Worm (Caenorhabditis elegans) whole organism, midembryonic: ENCODE measurements around the gene his-6.
A peak's percentile ranks its signal among the peaks of the same experiment; 100 is the strongest.
"Not testable (repeated sequence)": the region's sequence is repeated elsewhere in the genome, so short reads cannot be mapped to it uniquely, and the experiment has no call there.

Experiments
- T22C8.4 ChIP-seq: fragments of 200-800 bp; sonication (Bioruptor generic); IDR thresholded peaks from 2 replicates; pipeline ENCODE4 v1.3.6; 2022; ENCODE audit warnings: missing genetic modification characterization, missing compliant biosample characterization
- cog-1 ChIP-seq: sonication (generic microtip); optimal IDR thresholded peaks from 2 replicates; lab custom pipeline; 2016; ENCODE audit warnings: missing genetic modification characterization, missing compliant biosample characterization
- flt-1 ChIP-seq: fragments of 200-800 bp; sonication (Bioruptor generic); IDR thresholded peaks from 2 replicates; pipeline ENCODE4 v1.3.6; 2022; ENCODE audit warnings: missing genetic modification characterization, missing compliant biosample characterization
- klf-2 ChIP-seq: fragments of 200-800 bp; sonication (Bioruptor generic); conservative IDR thresholded peaks from 2 replicates; pipeline ENCODE4 v1.3.6; 2022; ENCODE audit warnings: missing genetic modification reagents, missing genetic modification characterization, missing compliant biosample characterization
- med-1 ChIP-seq: sonication (generic microtip); optimal IDR thresholded peaks from 2 replicates; lab custom pipeline; 2017; ENCODE audit warnings: missing genetic modification characterization, mild to moderate bottlenecking, missing compliant biosample characterization, antibody characterized with exemption, missing genetic modification reagents; ENCODE audit not compliant: insufficient read depth
- ref-1 ChIP-seq: fragments of 200-800 bp; sonication (Bioruptor generic); conservative IDR thresholded peaks from 2 replicates; pipeline ENCODE4 v1.3.6; 2022; ENCODE audit warnings: missing genetic modification reagents, missing genetic modification characterization, missing compliant biosample characterization
- tab-1 ChIP-seq: fragments of 200-800 bp; sonication (Bioruptor generic); IDR thresholded peaks from 2 replicates; pipeline ENCODE4 v1.3.6; 2022; ENCODE audit warnings: missing genetic modification characterization, missing compliant biosample characterization
- ztf-23 ChIP-seq: fragments of 200-800 bp; sonication (Bioruptor generic); IDR thresholded peaks from 2 replicates; pipeline ENCODE4 v1.3.6; 2022; ENCODE audit warnings: missing genetic modification reagents, missing genetic modification characterization, missing compliant biosample characterization
- ztf-29 ChIP-seq: fragments of 200-800 bp; sonication (Bioruptor generic); IDR thresholded peaks from 2 replicates; pipeline ENCODE4 v1.3.6; 2022; ENCODE audit warnings: missing genetic modification reagents, missing genetic modification characterization, missing compliant biosample characterization

his-6 gene

DNA sequence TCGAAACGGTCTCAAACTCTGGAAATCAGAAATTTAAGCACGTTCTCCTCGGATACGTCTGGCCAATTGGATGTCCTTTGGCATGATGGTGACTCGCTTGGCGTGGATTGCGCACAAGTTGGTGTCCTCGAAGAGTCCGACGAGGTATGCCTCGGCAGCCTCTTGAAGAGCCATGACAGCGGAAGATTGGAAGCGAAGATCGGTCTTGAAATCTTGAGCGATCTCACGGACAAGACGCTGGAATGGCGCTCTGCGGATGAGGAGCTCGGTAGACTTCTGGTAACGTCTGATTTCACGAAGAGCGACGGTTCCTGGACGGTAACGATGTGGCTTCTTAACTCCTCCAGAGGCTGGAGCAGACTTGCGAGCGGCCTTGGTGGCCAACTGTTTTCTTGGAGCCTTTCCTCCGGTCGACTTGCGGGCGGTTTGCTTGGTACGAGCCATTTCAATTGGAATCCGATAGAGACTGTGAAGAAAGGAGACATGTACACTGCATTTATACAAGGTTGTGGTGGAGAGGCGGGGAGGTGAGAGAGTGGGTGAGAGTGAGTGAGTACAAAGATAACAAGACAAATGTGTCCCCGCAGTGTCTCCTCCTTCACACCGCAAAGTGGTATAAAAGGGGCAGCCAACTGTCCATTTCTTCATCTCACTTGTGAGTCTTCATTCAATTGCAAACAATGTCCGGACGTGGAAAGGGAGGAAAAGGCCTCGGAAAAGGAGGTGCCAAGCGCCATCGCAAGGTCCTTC lies at the start of gene his-6, which contains the start of gene his-5:
TSS of gene his-6 (minus strand) at position 444 of the 750 bp plus-strand sequence.
TSS of gene his-5 (plus strand) at position 681 of the 750 bp plus-strand sequence.
- TF ChIP-seq cog-1 (peak; percentile 2), ztf-29 (GFP tag; lab: Robert Waterston, UW) (peak; percentile 31; the same call in 1 of the 2 replicates), klf-2 (GFP tag; lab: Robert Waterston, UW) (0 out of 2 replicates have a peak, but pooled peaks have one; percentile 29), ztf-23 (GFP tag; lab: Robert Waterston, UW) (peak; percentile 73; the same call in 1 of the 2 replicates), flt-1 (GFP tag; lab: Robert Waterston, UW) (peak; percentile 72)

DNA sequence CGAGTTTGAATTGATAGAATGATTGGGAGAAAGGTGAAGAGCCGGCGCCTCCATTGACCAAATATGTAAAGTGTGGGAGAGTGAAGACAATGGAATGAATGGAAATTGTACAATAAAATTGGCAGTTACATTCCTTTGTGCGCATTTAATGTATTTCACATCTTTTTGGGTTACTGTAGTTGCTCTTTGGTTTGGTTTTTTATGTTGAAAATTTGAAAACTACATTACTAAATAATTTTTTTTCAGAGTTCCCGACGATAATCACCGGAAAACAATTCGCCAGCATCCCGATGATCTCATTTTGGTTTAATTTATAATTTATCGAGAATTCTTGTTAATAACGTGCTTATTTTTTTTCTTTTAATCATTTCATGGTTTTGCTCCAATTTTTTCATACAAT lies 46.2 kb upstream of the his-6 start, which contains the start of gene C10B5.1:
TSS of gene C10B5.1 (plus strand) at position 301 of the 400 bp plus-strand sequence.
- TF ChIP-seq ref-1 (GFP tag; lab: Robert Waterston, UW) (no peak), T22C8.4 (GFP tag; lab: Robert Waterston, UW) (no peak), cog-1 (no peak), ztf-23 (GFP tag; lab: Robert Waterston, UW) (no peak), ztf-29 (GFP tag; lab: Robert Waterston, UW) (no peak), klf-2 (GFP tag; lab: Robert Waterston, UW) (no peak), med-1 (no peak), tab-1 (GFP tag; lab: Robert Waterston, UW) (no peak), flt-1 (GFP tag; lab: Robert Waterston, UW) (no peak)

DNA sequence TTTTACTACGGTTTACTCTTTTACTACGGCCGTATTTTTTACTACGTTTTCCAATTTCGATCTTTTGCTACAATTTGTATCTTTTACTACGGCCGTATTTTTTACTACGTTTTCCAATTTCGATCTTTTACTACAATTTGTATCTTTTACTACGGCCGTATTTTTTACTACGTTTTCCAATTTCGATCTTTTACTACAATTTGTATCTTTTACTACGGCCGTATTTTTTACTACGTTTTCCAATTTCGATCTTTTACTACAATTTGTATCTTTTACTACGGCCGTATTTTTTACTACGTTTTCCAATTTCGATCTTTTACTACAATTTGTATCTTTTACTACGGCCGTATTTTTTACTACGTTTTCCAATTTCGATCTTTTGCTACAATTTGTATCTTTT lies 40.0 kb upstream of the his-6 start, which contains the start of gene F25G6.1:
TSS of gene F25G6.1 (plus strand) at position 301 of the 400 bp plus-strand sequence.
- TF ChIP-seq ztf-23, flt-1, ztf-29 (GFP tag; lab: Robert Waterston, UW): not testable (repeated sequence)

DNA sequence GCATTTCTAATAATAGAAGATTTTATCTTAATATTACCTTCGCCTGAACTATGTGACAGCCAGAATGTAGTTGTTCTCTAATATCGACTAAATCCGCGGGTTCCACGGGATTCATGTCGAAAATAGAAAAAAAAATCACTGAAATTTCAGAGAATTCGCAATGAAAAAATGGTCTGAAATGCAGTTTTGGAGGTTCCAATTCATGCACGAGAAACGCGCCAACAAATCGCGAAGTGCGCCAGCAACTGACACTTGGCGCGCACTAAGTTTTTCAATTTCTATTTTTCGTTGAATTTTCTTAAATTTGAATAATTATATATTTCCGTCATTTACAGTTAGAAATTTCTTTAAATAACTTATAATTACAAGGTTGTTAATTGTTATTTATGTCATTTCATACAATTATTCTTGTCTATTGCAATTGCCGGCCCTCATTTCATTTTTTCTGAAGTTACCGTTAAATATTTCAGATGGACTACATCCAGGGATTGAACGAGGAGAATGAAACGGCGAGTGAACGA lies 35.1 kb upstream of the his-6 start, which contains the start of the genes F25G6.9 and symk-1:
TSS of gene F25G6.9 (minus strand) at position 160 of the 521 bp plus-strand sequence.
TSS of gene symk-1 (plus strand) at position 471 of the 521 bp plus-strand sequence.
- TF ChIP-seq ref-1 (GFP tag; lab: Robert Waterston, UW) (no peak), klf-2 (GFP tag; lab: Robert Waterston, UW) (no peak), T22C8.4 (GFP tag; lab: Robert Waterston, UW) (no peak), med-1 (no peak), ztf-23 (GFP tag; lab: Robert Waterston, UW) (no peak), cog-1 (no peak), tab-1 (GFP tag; lab: Robert Waterston, UW) (no peak), flt-1 (GFP tag; lab: Robert Waterston, UW) (no peak), ztf-29 (GFP tag; lab: Robert Waterston, UW) (no peak)

DNA sequence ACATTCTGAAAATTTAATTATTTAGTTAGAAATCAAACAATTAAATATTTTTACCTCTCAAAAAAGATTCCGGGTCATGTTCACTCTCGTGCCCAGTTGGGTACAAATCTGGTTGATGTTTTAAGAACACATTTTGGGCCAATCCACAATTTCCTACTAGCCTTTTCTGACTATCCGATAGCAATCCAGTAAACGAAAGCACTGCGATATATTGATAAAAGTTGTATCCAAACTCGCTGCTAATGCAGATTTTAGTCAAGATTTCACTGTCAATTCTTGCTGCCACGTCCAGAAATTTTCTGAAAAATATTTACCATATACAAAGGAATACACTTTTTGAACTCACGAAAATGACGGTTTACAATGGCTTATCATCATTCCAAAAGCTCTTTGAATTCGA lies 34.4 kb upstream of the his-6 start:
- no peak for TF ChIP-seq ztf-29 (GFP tag; lab: Robert Waterston, UW)
- no peak for TF ChIP-seq klf-2 (GFP tag; lab: Robert Waterston, UW)

DNA sequence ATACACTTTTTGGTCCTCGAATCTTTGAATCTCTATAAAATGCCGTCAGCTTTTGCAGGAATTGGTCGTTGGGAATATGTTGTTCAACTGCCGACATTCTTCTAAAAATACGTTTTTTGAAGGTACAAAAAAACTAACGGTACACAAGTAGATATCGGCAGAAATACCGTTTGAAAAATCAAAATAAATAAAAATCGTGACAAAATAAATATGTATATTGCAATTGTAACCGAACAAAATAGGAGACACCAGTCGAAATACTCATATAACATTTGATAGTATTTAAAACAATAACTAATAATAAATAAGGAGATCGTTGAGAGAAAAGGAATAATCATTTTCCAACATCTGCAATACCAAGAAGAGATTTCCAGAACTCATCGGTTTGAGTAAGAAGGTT lies 30.3 kb upstream of the his-6 start, which contains the start of gene F25G6.8:
TSS of gene F25G6.8 (minus strand) at position 101 of the 400 bp plus-strand sequence.
- no peak for TF ChIP-seq flt-1 (GFP tag; lab: Robert Waterston, UW)
- TF ChIP-seq ref-1 (GFP tag; lab: Robert Waterston, UW): no peak
- TF ChIP-seq T22C8.4 (GFP tag; lab: Robert Waterston, UW): no peak
- TF ChIP-seq cog-1: no peak
- no peak for TF ChIP-seq klf-2 (GFP tag; lab: Robert Waterston, UW)
- TF ChIP-seq med-1: no peak
- TF ChIP-seq ztf-23 (GFP tag; lab: Robert Waterston, UW): no peak
- no peak for TF ChIP-seq tab-1 (GFP tag; lab: Robert Waterston, UW)

DNA sequence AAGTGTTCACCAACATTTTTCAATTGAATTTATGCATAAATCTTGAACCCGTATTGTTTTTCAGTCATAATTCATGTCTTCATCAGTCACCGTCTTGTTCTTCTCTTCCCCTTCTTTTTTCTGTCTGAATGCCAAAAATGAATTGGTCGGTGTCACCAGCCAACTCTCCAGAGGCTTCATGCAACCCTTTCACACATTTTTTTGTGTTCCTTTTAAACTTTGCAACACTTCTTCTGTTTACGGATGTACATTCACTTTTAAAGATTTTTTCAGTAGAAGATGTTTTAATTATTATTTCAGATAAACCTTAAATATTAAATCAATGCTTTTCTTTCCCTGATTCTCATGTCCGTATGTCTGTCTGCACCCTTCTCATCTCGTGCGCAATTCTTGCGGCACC lies 26.1 kb upstream of the his-6 start, which contains the start of gene acr-16:
TSS of gene acr-16 (plus strand) at position 301 of the 400 bp plus-strand sequence.
- no peak for TF ChIP-seq T22C8.4 (GFP tag; lab: Robert Waterston, UW)
- TF ChIP-seq ztf-23 (GFP tag; lab: Robert Waterston, UW): no peak
- no peak for TF ChIP-seq ztf-29 (GFP tag; lab: Robert Waterston, UW)
- TF ChIP-seq flt-1 (GFP tag; lab: Robert Waterston, UW): no peak
- TF ChIP-seq ref-1 (GFP tag; lab: Robert Waterston, UW): no peak
- no peak for TF ChIP-seq klf-2 (GFP tag; lab: Robert Waterston, UW)
- TF ChIP-seq med-1: no peak
- TF ChIP-seq cog-1: no peak
- no peak for TF ChIP-seq tab-1 (GFP tag; lab: Robert Waterston, UW)

DNA sequence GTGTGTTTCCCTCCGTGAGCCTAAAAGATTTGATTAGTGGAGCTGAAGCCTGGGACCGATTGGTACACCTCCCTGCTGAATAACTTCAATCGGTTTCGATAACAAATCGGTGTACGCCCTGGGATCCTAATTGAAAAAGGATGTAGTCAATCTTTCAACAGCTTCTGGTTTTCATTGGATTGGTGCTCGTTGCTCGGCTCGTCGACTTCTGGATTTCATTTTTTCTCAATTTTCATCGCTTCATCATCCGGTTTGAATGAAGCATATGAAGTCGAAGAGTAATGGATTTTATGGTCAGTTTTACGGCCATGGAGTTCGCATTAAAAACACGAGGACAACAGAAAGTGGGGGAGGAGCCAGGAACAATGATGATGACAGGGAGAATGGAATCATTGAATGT lies 21.2 kb upstream of the his-6 start:
- TF ChIP-seq med-1 (no peak), ztf-23 (GFP tag; lab: Robert Waterston, UW) (no peak), tab-1 (GFP tag; lab: Robert Waterston, UW) (no peak), ztf-29 (GFP tag; lab: Robert Waterston, UW) (no peak), flt-1 (GFP tag; lab: Robert Waterston, UW) (no peak), klf-2 (GFP tag; lab: Robert Waterston, UW) (no peak), T22C8.4 (GFP tag; lab: Robert Waterston, UW) (no peak), cog-1 (no peak), ref-1 (GFP tag; lab: Robert Waterston, UW) (no peak)

DNA sequence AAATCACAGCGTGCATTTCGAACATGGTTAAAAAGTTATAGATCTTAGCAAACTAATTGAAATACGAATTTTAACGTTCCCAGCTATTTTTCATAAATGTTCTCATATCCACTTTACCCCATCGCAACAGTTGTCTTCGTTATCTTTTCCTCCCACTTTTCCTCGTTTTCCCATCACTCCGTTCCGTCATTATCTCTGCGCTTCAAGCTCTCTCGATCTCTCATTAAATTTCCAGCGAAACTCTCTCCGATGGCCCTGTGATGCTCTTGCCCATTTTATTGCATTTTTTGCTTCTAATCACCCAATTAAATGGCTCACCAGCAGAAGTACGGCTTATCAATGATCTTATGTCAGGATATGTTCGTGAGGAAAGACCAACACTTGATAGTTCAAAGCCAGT lies 17.7 kb upstream of the his-6 start, which contains the start of gene acr-15:
TSS of gene acr-15 (plus strand) at position 236 of the 400 bp plus-strand sequence.
- TF ChIP-seq ref-1 (GFP tag; lab: Robert Waterston, UW) (no peak), ztf-23 (GFP tag; lab: Robert Waterston, UW) (0 out of 2 replicates have a peak, but pooled peaks have one; percentile 34)
